Fruit fly (Drosophila melanogaster) whole organism, prepupa: ENCODE results near the gene Pgm1.

Experiments
- Blimp-1 ChIP-seq: fragments of 200-800 bp; sonication (Bioruptor generic); optimal IDR thresholded peaks from 3 replicates; lab custom pipeline; 2017; ENCODE audit warnings: missing biosample characterization, missing genetic modification characterization, mild to moderate bottlenecking, moderate library complexity, missing genetic modification reagents
- CG10631 ChIP-seq: fragments of 200-800 bp; sonication (Bioruptor generic); optimal IDR thresholded peaks from 2 replicates; lab custom pipeline; 2016; ENCODE audit warnings: missing biosample characterization, missing genetic modification characterization
- CG10669 ChIP-seq: fragments of 200-800 bp; sonication (Bioruptor generic); optimal IDR thresholded peaks from 3 replicates; lab custom pipeline; 2018; ENCODE audit warnings: missing biosample characterization, mild to moderate bottlenecking, missing genetic modification characterization, moderate library complexity
- CG11294 ChIP-seq: fragments of 200-800 bp; sonication (Bioruptor generic); IDR thresholded peaks from 2 replicates; pipeline ENCODE4 v1.3.6; 2022; ENCODE audit warnings: missing biosample characterization, missing genetic modification characterization
- CG11762 ChIP-seq: fragments of 200-800 bp; sonication (Bioruptor generic); optimal IDR thresholded peaks from 3 replicates; lab custom pipeline; 2016; ENCODE audit warnings: missing biosample characterization, missing genetic modification characterization; ENCODE audit not compliant: insufficient read depth
- CG11902 ChIP-seq: fragments of 200-800 bp; sonication (Bioruptor generic); optimal IDR thresholded peaks from 3 replicates; lab custom pipeline; 2016; ENCODE audit warnings: missing biosample characterization, missing genetic modification characterization
- CG15336 ChIP-seq: fragments of 200-800 bp; sonication (Bioruptor generic); IDR thresholded peaks from 2 replicates; pipeline ENCODE4 v1.3.6; 2022; ENCODE audit warnings: missing biosample characterization, missing genetic modification characterization
- CG1621 ChIP-seq: fragments of 200-800 bp; sonication (Bioruptor generic); optimal IDR thresholded peaks from 3 replicates; lab custom pipeline; 2018; ENCODE audit warnings: missing biosample characterization, mild to moderate bottlenecking, missing genetic modification characterization
- CG16779 ChIP-seq: fragments of 200-800 bp; sonication (Bioruptor generic); optimal IDR thresholded peaks from 3 replicates; lab custom pipeline; 2017; ENCODE audit warnings: missing biosample characterization, mild to moderate bottlenecking, missing genetic modification characterization
- CG3032 ChIP-seq: fragments of 200-800 bp; optimal IDR thresholded peaks from 2 replicates; lab custom pipeline; 2019; ENCODE audit warnings: missing biosample characterization, mild to moderate bottlenecking, missing genetic modification characterization, moderate library complexity
- CG31627 ChIP-seq: fragments of 200-800 bp; sonication (Bioruptor generic); optimal IDR thresholded peaks from 3 replicates; lab custom pipeline; 2016; ENCODE audit warnings: missing biosample characterization, missing genetic modification characterization
- CG34406 ChIP-seq: fragments of 200-800 bp; sonication (Bioruptor generic); optimal IDR thresholded peaks from 3 replicates; lab custom pipeline; 2016; ENCODE audit warnings: missing biosample characterization, missing genetic modification characterization
- CG3919 ChIP-seq: fragments of 200-800 bp; sonication (Bioruptor generic); optimal IDR thresholded peaks from 3 replicates; lab custom pipeline; 2016; ENCODE audit warnings: missing biosample characterization, missing genetic modification characterization
- CG4318 ChIP-seq: fragments of 200-800 bp; sonication (Bioruptor generic); optimal IDR thresholded peaks from 3 replicates; lab custom pipeline; 2017; ENCODE audit warnings: missing biosample characterization, mild to moderate bottlenecking, missing genetic modification characterization
- CG6163 ChIP-seq: fragments of 200-800 bp; sonication (Bioruptor generic); IDR thresholded peaks from 3 replicates; pipeline ENCODE4 v1.3.6; 2022; ENCODE audit warnings: missing biosample characterization, missing genetic modification characterization
- CG6276 ChIP-seq: fragments of 200-800 bp; sonication (Bioruptor generic); optimal IDR thresholded peaks from 2 replicates; lab custom pipeline; 2017; ENCODE audit warnings: missing biosample characterization, mild to moderate bottlenecking, missing genetic modification characterization
- CG6792 ChIP-seq: fragments of 200-800 bp; sonication (Bioruptor generic); optimal IDR thresholded peaks from 3 replicates; lab custom pipeline; 2016; ENCODE audit warnings: missing biosample characterization, missing genetic modification characterization
- CG7368 ChIP-seq: fragments of 200-800 bp; sonication (Bioruptor generic); optimal IDR thresholded peaks from 3 replicates; lab custom pipeline; 2016; ENCODE audit warnings: missing biosample characterization, missing genetic modification characterization
- CG8119 ChIP-seq: fragments of 200-800 bp; sonication (Bioruptor generic); IDR thresholded peaks from 3 replicates; pipeline ENCODE4 v1.3.6; 2022; ENCODE audit warnings: missing biosample characterization, missing genetic modification characterization
- CG8319 ChIP-seq: fragments of 200-800 bp; sonication (Bioruptor generic); optimal IDR thresholded peaks from 3 replicates; lab custom pipeline; 2016; ENCODE audit warnings: missing biosample characterization, missing genetic modification characterization
- CG8632 ChIP-seq: fragments of 200-800 bp; sonication (Bioruptor generic); optimal IDR thresholded peaks from 3 replicates; lab custom pipeline; 2016; ENCODE audit warnings: missing biosample characterization, missing genetic modification characterization
- CG9139 ChIP-seq: fragments of 200-800 bp; sonication (Bioruptor generic); optimal IDR thresholded peaks from 3 replicates; lab custom pipeline; 2017; ENCODE audit warnings: missing biosample characterization, mild to moderate bottlenecking, missing genetic modification characterization
- Eip75B ChIP-seq: fragments of 200-800 bp; sonication (Bioruptor generic); optimal IDR thresholded peaks from 3 replicates; lab custom pipeline; 2016; ENCODE audit warnings: missing biosample characterization, missing genetic modification characterization
- Eip78C ChIP-seq: fragments of 200-800 bp; sonication (Bioruptor generic); peaks from one replicate; lab custom pipeline; 2016; ENCODE audit warnings: missing biosample characterization, missing genetic modification characterization
- Eip93F ChIP-seq: fragments of 200-800 bp; sonication (Bioruptor generic); optimal IDR thresholded peaks from 2 replicates; lab custom pipeline; 2016; ENCODE audit warnings: missing biosample characterization, mild to moderate bottlenecking, missing genetic modification characterization
- Ets21C ChIP-seq: fragments of 200-800 bp; sonication (Bioruptor generic); optimal IDR thresholded peaks from 3 replicates; lab custom pipeline; 2016; ENCODE audit warnings: missing biosample characterization, missing genetic modification characterization
- Ets96B ChIP-seq: fragments of 200-800 bp; optimal IDR thresholded peaks from 2 replicates; lab custom pipeline; 2019; ENCODE audit warnings: missing biosample characterization, mild to moderate bottlenecking, missing genetic modification characterization, moderate library complexity
- Gug ChIP-seq: fragments of 200-800 bp; sonication (Bioruptor generic); IDR thresholded peaks from 2 replicates; pipeline ENCODE4 v1.3.6; 2022; ENCODE audit warnings: missing biosample characterization, missing genetic modification characterization
- Hr38 ChIP-seq: sonication (Bioruptor generic); optimal IDR thresholded peaks from 2 replicates; lab custom pipeline; 2016; ENCODE audit warnings: missing biosample characterization, missing genetic modification characterization
- Hr39 ChIP-seq: fragments of 200-800 bp; sonication (Bioruptor generic); optimal IDR thresholded peaks from 2 replicates; lab custom pipeline; 2016; ENCODE audit warnings: missing biosample characterization, missing genetic modification characterization
- Hr4 ChIP-seq: fragments of 200-800 bp; sonication (Bioruptor generic); optimal IDR thresholded peaks from 3 replicates; lab custom pipeline; 2016; ENCODE audit warnings: missing biosample characterization, missing genetic modification characterization
- Lpt ChIP-seq: fragments of 200-800 bp; sonication (Bioruptor generic); optimal IDR thresholded peaks from 3 replicates; lab custom pipeline; 2016; ENCODE audit warnings: missing biosample characterization, missing genetic modification characterization
- Met ChIP-seq: fragments of 200-800 bp; sonication (Bioruptor generic); optimal IDR thresholded peaks from 3 replicates; lab custom pipeline; 2016; ENCODE audit warnings: missing biosample characterization, missing genetic modification characterization
- OdsH ChIP-seq: fragments of 200-800 bp; sonication (Bioruptor generic); optimal IDR thresholded peaks from 3 replicates; lab custom pipeline; 2016; ENCODE audit warnings: missing biosample characterization, missing genetic modification characterization
- Smox ChIP-seq: fragments of 200-800 bp; sonication (Bioruptor generic); optimal IDR thresholded peaks from 3 replicates; lab custom pipeline; 2016; ENCODE audit warnings: missing biosample characterization, missing genetic modification characterization
- Sox15 ChIP-seq: fragments of 200-800 bp; sonication (Bioruptor generic); optimal IDR thresholded peaks from 3 replicates; lab custom pipeline; 2016; ENCODE audit warnings: missing biosample characterization, missing genetic modification characterization
- acj6 ChIP-seq: fragments of 200-800 bp; sonication (Bioruptor generic); optimal IDR thresholded peaks from 3 replicates; lab custom pipeline; 2016; ENCODE audit warnings: missing biosample characterization, missing genetic modification characterization
- cyc ChIP-seq: fragments of 200-800 bp; sonication (Bioruptor generic); optimal IDR thresholded peaks from 3 replicates; lab custom pipeline; 2016; ENCODE audit warnings: missing biosample characterization, missing genetic modification characterization
- dac ChIP-seq: fragments of 200-800 bp; sonication (Bioruptor generic); optimal IDR thresholded peaks from 2 replicates; lab custom pipeline; 2017; ENCODE audit warnings: missing biosample characterization, mild to moderate bottlenecking, missing genetic modification characterization
- dsx ChIP-seq: fragments of 200-800 bp; optimal IDR thresholded peaks from 3 replicates; lab custom pipeline; 2019; ENCODE audit warnings: missing biosample characterization, mild to moderate bottlenecking, missing genetic modification characterization, moderate library complexity; ENCODE audit not compliant: poor library complexity, severe bottlenecking
- esn ChIP-seq: fragments of 200-800 bp; sonication (Bioruptor generic); optimal IDR thresholded peaks from 2 replicates; lab custom pipeline; 2016; ENCODE audit warnings: missing biosample characterization, mild to moderate bottlenecking, missing genetic modification characterization, moderate library complexity
- fd59A ChIP-seq: fragments of 200-800 bp; sonication (Bioruptor generic); optimal IDR thresholded peaks from 2 replicates; lab custom pipeline; 2017; ENCODE audit warnings: missing biosample characterization, mild to moderate bottlenecking, missing genetic modification characterization, missing genetic modification reagents
- fkh ChIP-seq: fragments of 200-800 bp; sonication (Bioruptor generic); optimal IDR thresholded peaks from 3 replicates; lab custom pipeline; 2017; ENCODE audit warnings: missing biosample characterization, mild to moderate bottlenecking, missing genetic modification characterization, moderate library complexity
- lz ChIP-seq: fragments of 200-800 bp; sonication (Bioruptor generic); optimal IDR thresholded peaks from 3 replicates; lab custom pipeline; 2016; ENCODE audit warnings: missing biosample characterization, missing genetic modification characterization
- net ChIP-seq: fragments of 200-800 bp; sonication (Bioruptor generic); optimal IDR thresholded peaks from 3 replicates; lab custom pipeline; 2016; ENCODE audit warnings: missing biosample characterization, missing genetic modification characterization
- pdm3 ChIP-seq: fragments of 200-800 bp; sonication (Bioruptor generic); optimal IDR thresholded peaks from 3 replicates; lab custom pipeline; 2016; ENCODE audit warnings: missing biosample characterization, missing genetic modification characterization
- salr ChIP-seq, 2 experiments: fragments of 200-800 bp; sonication (Bioruptor generic); optimal IDR thresholded peaks; 3 replicates each; lab custom pipeline; 2016 to 2018; ENCODE audit warnings: missing biosample characterization in 2 of 2, missing genetic modification characterization in 2 of 2, mild to moderate bottlenecking in 1 of 2
- spab ChIP-seq: fragments of 200-800 bp; sonication (Bioruptor generic); optimal IDR thresholded peaks from 2 replicates; lab custom pipeline; 2017; ENCODE audit warnings: missing biosample characterization, mild to moderate bottlenecking, missing genetic modification characterization, missing genetic modification reagents
- ss ChIP-seq, 2 experiments: fragments of 200-800 bp; sonication (Bioruptor generic); optimal IDR thresholded peaks; 2 replicates in 1 of 2; 3 replicates in 1 of 2; lab custom pipeline; 2017 to 2018; ENCODE audit warnings: mild to moderate bottlenecking in 2 of 2, missing biosample characterization in 2 of 2, missing genetic modification characterization in 2 of 2, moderate library complexity in 1 of 2
- svp ChIP-seq: fragments of 200-800 bp; sonication (Bioruptor generic); peaks from one replicate; lab custom pipeline; 2016; ENCODE audit warnings: missing biosample characterization, missing genetic modification characterization
- topi ChIP-seq: fragments of 200-800 bp; sonication (Bioruptor generic); optimal IDR thresholded peaks from 3 replicates; lab custom pipeline; 2016; ENCODE audit warnings: missing biosample characterization, missing genetic modification characterization
- vri ChIP-seq: fragments of 200-800 bp; sonication (Bioruptor generic); optimal IDR thresholded peaks from 3 replicates; lab custom pipeline; 2016; ENCODE audit warnings: missing biosample characterization, mild to moderate bottlenecking, missing genetic modification characterization

Pgm1 gene

DNA sequence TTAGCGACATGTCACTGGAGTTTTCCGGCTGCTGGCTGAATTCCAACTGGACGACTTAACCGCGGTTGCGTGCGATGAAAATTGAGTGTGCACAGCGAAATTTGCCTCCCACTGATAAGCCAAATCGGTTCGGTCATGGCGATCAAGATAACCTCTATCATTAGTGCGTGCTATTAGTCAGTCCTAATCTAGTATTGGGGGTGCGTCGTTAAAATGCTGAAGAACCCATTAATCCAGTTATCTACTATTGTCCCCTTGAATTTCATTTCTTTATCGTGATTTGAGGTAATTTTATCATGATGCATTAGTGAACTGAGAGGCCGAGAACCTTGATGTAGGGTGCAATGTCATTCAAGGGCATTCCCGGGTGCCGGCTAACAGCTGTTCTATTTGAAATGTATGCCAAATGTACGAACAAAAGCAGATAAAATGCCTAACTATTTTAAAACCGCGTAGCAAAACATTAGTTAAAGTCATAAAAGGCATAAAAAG, at the start of gene Pgm1:
TSS of gene Pgm1 (minus strand) at position 51 of the 492 bp plus-strand sequence.
- TF ChIP-seq Ets96B (peak; percentile 83), Smox (GFP tag; lab: Kevin White, UChicago) (peak; percentile 94), CG16779 (tag; lab: Kevin White, UChicago) (no peak), Met (GFP tag; lab: Kevin White, UChicago) (peak; percentile 94), Lpt (peak; percentile 86), CG4318 (GFP tag; lab: Kevin White, UChicago) (no peak), Hr38 (peak; percentile 44), pdm3 (peak; percentile 95), CG8632 (GFP tag; lab: Kevin White, UChicago) (peak; percentile 89), Sox15 (GFP tag; lab: Kevin White, UChicago) (peak; percentile 89), OdsH (GFP tag; lab: Kevin White, UChicago) (peak; percentile 93), CG3919 (peak; percentile 95), Blimp-1 (peak; percentile 71), cyc (GFP tag; lab: Kevin White, UChicago) (peak; percentile 94), topi (GFP tag; lab: Kevin White, UChicago) (peak; percentile 95), Gug (no peak; the same call in none of the 2 replicates), spab (GFP tag; lab: Kevin White, UChicago) (no peak), CG11902 (GFP tag; lab: Kevin White, UChicago) (peak; percentile 85), CG6792 (GFP tag; lab: Kevin White, UChicago) (peak; percentile 92), esn (GFP tag; lab: Kevin White, UChicago) (peak; percentile 96), dsx (GFP tag; lab: Kevin White, UChicago) (peak; percentile 83), Eip75B (GFP tag; lab: Kevin White, UChicago) (peak; percentile 93), CG1621 (tag; lab: Kevin White, UChicago) (no peak), CG6163 (GFP tag; lab: Robert Waterston, UW) (no peak; the same call in 1 of the 3 replicates), Ets21C (GFP tag; lab: Kevin White, UChicago) (peak; percentile 89), dac (no peak), CG6276 (GFP tag; lab: Kevin White, UChicago) (no peak), Hr4 (GFP tag; lab: Kevin White, UChicago) (peak; percentile 94), salr (GFP tag; optimal IDR thresholded peaks at IDR 0.05; lab: Kevin White, UChicago) (no peak), svp (GFP tag; lab: Kevin White, UChicago) (peak; percentile 99), CG8319 (peak; percentile 86), CG15336 (GFP tag; lab: Robert Waterston, UW) (peak; percentile 80), CG10631 (GFP tag; lab: Kevin White, UChicago) (peak; percentile 78), net (no peak), lz (GFP tag; lab: Kevin White, UChicago) (peak; percentile 95), vri (GFP tag; lab: Kevin White, UChicago) (peak; percentile 93), Hr39 (GFP tag; lab: Kevin White, UChicago) (peak; percentile 94), CG31627 (GFP tag; lab: Kevin White, UChicago) (peak; percentile 96), acj6 (peak; percentile 92), CG11294 (GFP tag; lab: Robert Waterston, UW) (peak; percentile 66; the same call in 1 of the 2 replicates), CG34406 (peak; percentile 87), fkh (GFP tag; lab: Kevin White, UChicago) (peak; percentile 80), CG3032 (tag; lab: Kevin White, UChicago) (peak; percentile 79), fd59A (GFP tag; lab: Kevin White, UChicago) (peak; percentile 78), CG7368 (peak; percentile 96), CG11762 (GFP tag; lab: Kevin White, UChicago) (peak; percentile 89), CG10669 (GFP tag; lab: Kevin White, UChicago) (peak; percentile 87), Eip93F (GFP tag; lab: Kevin White, UChicago) (no peak), ss (GFP tag; optimal IDR thresholded peaks at IDR 0.05; lab: Kevin White, UChicago) (no peak), CG8119 (no peak; the same call in 1 of the 3 replicates), CG9139 (GFP tag; lab: Kevin White, UChicago) (no peak), Eip78C (peak; percentile 97)
